Worm (Caenorhabditis elegans) whole organism, mixed stage, embryonic: Measurements from ENCODE around the gene swp-1.

Experiments
- blmp-1 ChIP-seq: fragments of 150-350 bp; optimal IDR thresholded peaks from 2 replicates; lab custom pipeline; 2014; ENCODE audit warnings: missing biosample characterization, missing genetic modification characterization
- elt-1 ChIP-seq: sonication (generic microtip); optimal IDR thresholded peaks from 2 replicates; lab custom pipeline; 2017; ENCODE audit warnings: missing genetic modification characterization, mild to moderate bottlenecking, missing compliant biosample characterization, antibody characterized with exemption, moderate library complexity, borderline replicate concordance; ENCODE audit not compliant: insufficient read depth
- mab-5 ChIP-seq: fragments of 150-350 bp; optimal IDR thresholded peaks from 2 replicates; lab custom pipeline; 2014; ENCODE audit warnings: missing biosample characterization, missing genetic modification characterization
- nhr-28 ChIP-seq: fragments of 150-350 bp; optimal IDR thresholded peaks from 2 replicates; lab custom pipeline; 2014; ENCODE audit warnings: missing biosample characterization, missing genetic modification characterization

DNA sequence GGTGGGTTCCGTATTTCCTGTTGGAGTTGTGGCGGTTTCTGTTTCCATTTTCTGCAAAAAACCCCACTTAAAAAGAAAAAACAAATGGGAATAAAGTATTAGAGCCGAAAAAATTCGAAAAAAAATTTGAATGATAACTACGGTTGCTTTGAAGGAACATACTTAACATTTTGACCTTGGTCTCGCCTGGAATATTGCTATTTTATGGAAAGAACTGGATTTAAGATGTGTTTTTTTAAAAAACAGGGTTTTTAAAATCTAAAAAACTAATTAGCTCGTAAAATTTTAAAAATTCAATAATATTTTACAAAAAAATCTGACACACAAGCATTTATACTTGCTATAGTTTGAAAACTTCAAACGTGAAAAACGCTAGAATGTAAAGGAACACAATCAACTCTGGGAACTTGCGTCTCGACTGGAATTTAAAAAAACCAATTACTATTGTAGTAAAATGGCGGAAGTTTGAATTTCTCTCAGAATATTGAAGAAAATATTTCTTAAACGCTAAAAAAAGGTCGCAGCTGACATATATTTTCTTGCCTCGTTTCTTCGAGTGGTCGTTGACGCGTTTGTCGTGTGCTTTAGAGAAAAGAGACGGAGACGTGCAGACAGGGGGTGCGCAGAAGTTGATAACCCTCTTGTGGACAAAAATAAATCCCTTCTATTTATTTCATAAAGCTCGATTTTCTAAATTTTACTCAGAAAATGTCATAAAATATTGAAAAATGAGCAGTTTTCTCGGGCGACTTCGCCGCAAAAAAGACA, 7.2 kb downstream of the swp-1 start, which contains the start of the genes lgg-3 and rgs-5:
- TF ChIP-seq blmp-1 (tag; lab: Kevin White, UChicago) (no peak), mab-5 (no peak), nhr-28 (tag; lab: Kevin White, UChicago) (no peak), elt-1 (tag; lab: Kevin White, UChicago) (no peak)
